Worm (Caenorhabditis elegans) whole organism, dauer: ENCODE measurements around the gene ZK892.4.
"Not testable (repeated sequence)": the region's sequence is repeated elsewhere in the genome, so short reads cannot be mapped to it uniquely, and the experiment has no call there.

Experiments
- unc-62 ChIP-seq: sonication (generic microtip); optimal IDR thresholded peaks from 2 replicates; lab custom pipeline; 2017; ENCODE audit warnings: missing biosample characterization, missing genetic modification reagents, missing genetic modification characterization

ZK892.4 gene

ce11 chrII:10006266-10006665 is at the start of gene ZK892.4:
TSS of gene ZK892.4 (plus strand) at chrII:10006566.
- not testable (repeated sequence) for TF ChIP-seq unc-62

ce11 chrII:9960127-9960526 is 46.2 kb upstream of the ZK892.4 start:
- TF ChIP-seq unc-62 = no peak

- TF ChIP-seq unc-62 = no peak
Measured at ce11 chrII:9963808-9964207, 42.6 kb upstream of the ZK892.4 start.

- TF ChIP-seq unc-62 = no peak
Measured at ce11 chrII:9965325-9965724, 41.0 kb upstream of the ZK892.4 start.

- TF ChIP-seq unc-62 = no peak
Measured at ce11 chrII:9966954-9967353, 39.4 kb upstream of the ZK892.4 start, which contains the start of gene dtmk-1. TSS of gene dtmk-1 (minus strand) at chrII:9967099.

ce11 chrII:9967999-9968706 is 38.2 kb upstream of the ZK892.4 start, which contains the start of the genes R53.4 and psf-1:
TSS of gene R53.4 (minus strand) at chrII:9968049.
TSS of gene psf-1 (plus strand) at chrII:9968673.
- no peak for TF ChIP-seq unc-62

- no peak for TF ChIP-seq unc-62
Measured at ce11 chrII:9970438-9971092, 35.8 kb upstream of the ZK892.4 start, which contains the start of gene R53.5. TSS of gene R53.5 (minus strand) at chrII:9970488.

ce11 chrII:9974210-9974609 is 32.2 kb upstream of the ZK892.4 start:
- no peak for TF ChIP-seq unc-62

- no peak for TF ChIP-seq unc-62
Measured at ce11 chrII:9974967-9975366, 31.4 kb upstream of the ZK892.4 start, which contains the start of gene aakg-5. TSS of gene aakg-5 (minus strand) at chrII:9975125.

- no peak for TF ChIP-seq unc-62
Measured at ce11 chrII:9976405-9976804, 30.0 kb upstream of the ZK892.4 start, which contains the start of gene R53.8. TSS of gene R53.8 (plus strand) at chrII:9976705.

- TF ChIP-seq unc-62 = no peak
Measured at ce11 chrII:9980077-9980631, 26.2 kb upstream of the ZK892.4 start, which contains the start of gene ZK892.6. TSS of gene ZK892.6 (minus strand) at chrII:9980127.

- TF ChIP-seq unc-62 = no peak
Measured at ce11 chrII:9981760-9982159, 24.6 kb upstream of the ZK892.4 start, which contains the start of gene sdz-38. TSS of gene sdz-38 (minus strand) at chrII:9981860.

ce11 chrII:9982437-9982836 is 23.9 kb upstream of the ZK892.4 start:
- TF ChIP-seq unc-62 = no peak

- TF ChIP-seq unc-62 = no peak
Measured at ce11 chrII:9984866-9985336, 21.5 kb upstream of the ZK892.4 start.

- TF ChIP-seq unc-62 = no peak
Measured at ce11 chrII:9986635-9987575, 19.5 kb upstream of the ZK892.4 start.

ce11 chrII:9988620-9989019 is 17.7 kb upstream of the ZK892.4 start:
- no peak for TF ChIP-seq unc-62
